Fruit fly (Drosophila melanogaster) whole organism, embryonic: ENCODE data around the gene SkpE.
A peak's percentile ranks its signal among the peaks of the same experiment; 100 is the strongest.

Experiments used
- BEAF-32 ChIP-seq: fragments of 200-800 bp; sonication (Bioruptor generic); optimal IDR thresholded peaks from 3 replicates; lab custom pipeline; 2017; ENCODE audit warnings: missing biosample characterization, missing genetic modification characterization, mild to moderate bottlenecking, moderate library complexity, missing genetic modification reagents
- Bdp1 ChIP-seq: fragments of 200-800 bp; sonication (Bioruptor generic); optimal IDR thresholded peaks from 3 replicates; lab custom pipeline; 2016; ENCODE audit warnings: missing biosample characterization, missing genetic modification characterization
- CG1024 ChIP-seq: fragments of 200-800 bp; sonication (Bioruptor generic); IDR thresholded peaks from 2 replicates; pipeline ENCODE4 v1.3.6; 2022; ENCODE audit warnings: missing biosample characterization, missing genetic modification characterization
- CG11093 ChIP-seq: fragments of 200-800 bp; sonication (Bioruptor generic); IDR thresholded peaks from 3 replicates; pipeline ENCODE4 v1.3.6; 2022; ENCODE audit warnings: missing biosample characterization, missing genetic modification characterization
- CG11247 ChIP-seq: fragments of 200-800 bp; sonication (Bioruptor generic); IDR thresholded peaks from 2 replicates; pipeline ENCODE4 v1.3.6; 2022; ENCODE audit warnings: missing biosample characterization, missing genetic modification characterization
- CG11456 ChIP-seq: fragments of 200-800 bp; sonication (Bioruptor generic); IDR thresholded peaks from 3 replicates; pipeline ENCODE4 v1.3.6; 2022; ENCODE audit warnings: missing biosample characterization, missing genetic modification characterization
- CG11504 ChIP-seq: fragments of 200-800 bp; sonication (Bioruptor generic); optimal IDR thresholded peaks from 3 replicates; lab custom pipeline; 2019; ENCODE audit warnings: missing biosample characterization, mild to moderate bottlenecking, missing genetic modification characterization, moderate library complexity
- CG11723 ChIP-seq: fragments of 200-800 bp; sonication (Bioruptor generic); optimal IDR thresholded peaks from 2 replicates; lab custom pipeline; 2017; ENCODE audit warnings: missing biosample characterization, mild to moderate bottlenecking, missing genetic modification characterization
- CG12104 ChIP-seq: fragments of 200-800 bp; sonication (Bioruptor generic); optimal IDR thresholded peaks from 3 replicates; lab custom pipeline; 2016; ENCODE audit warnings: missing biosample characterization, missing genetic modification characterization
- CG12236 ChIP-seq: fragments of 200-800 bp; sonication (Bioruptor generic); optimal IDR thresholded peaks from 2 replicates; lab custom pipeline; 2016; ENCODE audit warnings: missing biosample characterization, missing genetic modification characterization
- CG12659 ChIP-seq: fragments of 200-800 bp; sonication (Bioruptor generic); optimal IDR thresholded peaks from 3 replicates; lab custom pipeline; 2017; ENCODE audit warnings: mild to moderate bottlenecking, missing biosample characterization, missing genetic modification reagents, missing genetic modification characterization
- CG14050 ChIP-seq: fragments of 200-800 bp; sonication (Bioruptor generic); IDR thresholded peaks from 3 replicates; pipeline ENCODE4 v1.3.6; 2022; ENCODE audit warnings: missing biosample characterization, missing genetic modification characterization
- CG14441 ChIP-seq: fragments of 200-800 bp; sonication (Bioruptor generic); IDR thresholded peaks from 2 replicates; pipeline ENCODE4 v1.3.6; 2022; ENCODE audit warnings: missing biosample characterization, missing genetic modification characterization
- CG1647 ChIP-seq: fragments of 200-800 bp; sonication (Bioruptor generic); optimal IDR thresholded peaks from 3 replicates; lab custom pipeline; 2016; ENCODE audit warnings: missing biosample characterization, missing genetic modification characterization
- CG16779 ChIP-seq: fragments of 200-800 bp; sonication (Bioruptor generic); IDR thresholded peaks from 2 replicates; pipeline ENCODE4 v1.3.6; 2022; ENCODE audit warnings: missing biosample characterization, missing genetic modification characterization
- CG1792 ChIP-seq: fragments of 200-800 bp; sonication (Bioruptor generic); optimal IDR thresholded peaks from 2 replicates; lab custom pipeline; 2016; ENCODE audit warnings: missing biosample characterization, missing genetic modification characterization
- CG18011 ChIP-seq: fragments of 200-800 bp; sonication (Bioruptor generic); optimal IDR thresholded peaks from 2 replicates; lab custom pipeline; 2017; ENCODE audit warnings: missing biosample characterization, missing genetic modification characterization, mild to moderate bottlenecking, moderate library complexity, missing genotype
- CG18476 ChIP-seq: fragments of 200-800 bp; sonication (Bioruptor generic); optimal IDR thresholded peaks from 2 replicates; lab custom pipeline; 2016; ENCODE audit warnings: missing biosample characterization, mild to moderate bottlenecking, missing genetic modification characterization
- CG4424 ChIP-seq: fragments of 200-800 bp; sonication (Bioruptor generic); optimal IDR thresholded peaks from 3 replicates; lab custom pipeline; 2016; ENCODE audit warnings: missing biosample characterization, missing genetic modification characterization
- CG6272 ChIP-seq: fragments of 200-800 bp; sonication (Bioruptor generic); IDR thresholded peaks from 2 replicates; pipeline ENCODE4 v1.3.6; 2022; ENCODE audit warnings: missing biosample characterization, missing genetic modification characterization
- CG8359 ChIP-seq: fragments of 200-800 bp; sonication (Bioruptor generic); optimal IDR thresholded peaks from 2 replicates; lab custom pipeline; 2017; ENCODE audit warnings: missing biosample characterization, mild to moderate bottlenecking, missing genetic modification characterization, borderline replicate concordance
- CG8388 ChIP-seq: fragments of 200-800 bp; sonication (Bioruptor generic); optimal IDR thresholded peaks from 2 replicates; lab custom pipeline; 2019; ENCODE audit warnings: missing biosample characterization, mild to moderate bottlenecking, missing genetic modification characterization, moderate library complexity
- Dip3 ChIP-seq: fragments of 200-800 bp; sonication (Bioruptor generic); optimal IDR thresholded peaks from 3 replicates; lab custom pipeline; 2016; ENCODE audit warnings: missing biosample characterization, missing genetic modification characterization
- ERR ChIP-seq: fragments of 200-800 bp; sonication (Bioruptor generic); optimal IDR thresholded peaks from 2 replicates; lab custom pipeline; 2016; ENCODE audit warnings: missing biosample characterization, missing genetic modification characterization
- HHEX ChIP-seq: fragments of 200-800 bp; sonication (Bioruptor generic); optimal IDR thresholded peaks from 3 replicates; lab custom pipeline; 2017; ENCODE audit warnings: missing biosample characterization, mild to moderate bottlenecking, missing genetic modification characterization, missing genetic modification reagents
- HLH54F ChIP-seq: fragments of 200-800 bp; sonication (Bioruptor generic); optimal IDR thresholded peaks from 3 replicates; lab custom pipeline; 2016; ENCODE audit warnings: missing biosample characterization, missing genetic modification characterization
- Hmr ChIP-seq: fragments of 200-800 bp; sonication (Bioruptor generic); optimal IDR thresholded peaks from 3 replicates; lab custom pipeline; 2017; ENCODE audit warnings: mild to moderate bottlenecking, missing biosample characterization, missing genetic modification reagents, missing genetic modification characterization
- Kr ChIP-seq: fragments of 200-800 bp; sonication (Bioruptor generic); optimal IDR thresholded peaks from 2 replicates; lab custom pipeline; 2017; ENCODE audit warnings: missing biosample characterization, mild to moderate bottlenecking, missing genetic modification characterization
- Lim3 ChIP-seq: fragments of 200-800 bp; sonication (Bioruptor generic); IDR thresholded peaks from 2 replicates; pipeline ENCODE4 v1.3.6; 2022; ENCODE audit warnings: missing biosample characterization, missing genetic modification characterization
- NfI ChIP-seq: fragments of 200-800 bp; sonication (Bioruptor generic); optimal IDR thresholded peaks from 3 replicates; lab custom pipeline; 2018; ENCODE audit warnings: missing biosample characterization, mild to moderate bottlenecking, missing genetic modification characterization, moderate library complexity
- Opbp ChIP-seq: fragments of 200-800 bp; sonication (Bioruptor generic); IDR thresholded peaks from 3 replicates; pipeline ENCODE4 v1.3.6; 2022; ENCODE audit warnings: missing biosample characterization, missing genetic modification characterization; ENCODE audit not compliant: partially characterized antibody
- Ravus ChIP-seq: fragments of 200-800 bp; sonication (Bioruptor generic); IDR thresholded peaks from 2 replicates; pipeline ENCODE4 v1.3.6; 2022; ENCODE audit warnings: missing biosample characterization, missing genetic modification characterization
- Spps ChIP-seq: fragments of 200-800 bp; sonication (Bioruptor generic); optimal IDR thresholded peaks from 2 replicates; lab custom pipeline; 2018; ENCODE audit warnings: missing biosample characterization, mild to moderate bottlenecking, missing genetic modification characterization
- TFAM ChIP-seq: fragments of 200-800 bp; sonication (Bioruptor generic); optimal IDR thresholded peaks from 2 replicates; lab custom pipeline; 2017; ENCODE audit warnings: missing biosample characterization, missing genetic modification characterization, inconsistent platforms
- ap ChIP-seq: fragments of 200-800 bp; sonication (Bioruptor generic); IDR thresholded peaks from 2 replicates; pipeline ENCODE4 v1.3.6; 2022; ENCODE audit warnings: missing biosample characterization, missing genetic modification characterization
- ara ChIP-seq: fragments of 200-800 bp; sonication (Bioruptor generic); IDR thresholded peaks from 2 replicates; pipeline ENCODE4 v1.3.6; 2022; ENCODE audit warnings: missing biosample characterization, missing genetic modification characterization
- bigmax ChIP-seq: fragments of 200-800 bp; sonication (Bioruptor generic); optimal IDR thresholded peaks from 2 replicates; lab custom pipeline; 2018; ENCODE audit warnings: missing biosample characterization, mild to moderate bottlenecking, missing genetic modification characterization
- chn ChIP-seq: fragments of 200-800 bp; sonication (Bioruptor generic); optimal IDR thresholded peaks from 2 replicates; lab custom pipeline; 2016; ENCODE audit warnings: missing biosample characterization, missing genetic modification characterization
- crol ChIP-seq: fragments of 200-800 bp; sonication (Bioruptor generic); IDR thresholded peaks from 2 replicates; pipeline ENCODE4 v1.3.6; 2022; ENCODE audit warnings: missing biosample characterization, missing genetic modification characterization
- dmrt11E ChIP-seq: fragments of 200-800 bp; sonication (Bioruptor generic); optimal IDR thresholded peaks from 3 replicates; lab custom pipeline; 2018; ENCODE audit warnings: missing biosample characterization, mild to moderate bottlenecking, missing genetic modification characterization, moderate library complexity
- fru ChIP-seq: fragments of >200 bp; optimal IDR thresholded peaks from 2 replicates; lab custom pipeline; 2017
- ftz-f1 ChIP-seq: fragments of 200-800 bp; sonication (Bioruptor generic); optimal IDR thresholded peaks from 2 replicates; lab custom pipeline; 2016; ENCODE audit warnings: missing biosample characterization, missing genetic modification characterization
- gcm ChIP-seq: fragments of 200-800 bp; sonication (Bioruptor generic); optimal IDR thresholded peaks from 2 replicates; lab custom pipeline; 2019; ENCODE audit warnings: missing biosample characterization, mild to moderate bottlenecking, missing genetic modification characterization, moderate library complexity
- grau ChIP-seq: fragments of 200-800 bp; optimal IDR thresholded peaks from 3 replicates; lab custom pipeline; 2019; ENCODE audit warnings: missing biosample characterization, mild to moderate bottlenecking, missing genetic modification characterization, moderate library complexity
- hbn ChIP-seq: fragments of 200-800 bp; sonication (Bioruptor generic); IDR thresholded peaks from 2 replicates; pipeline ENCODE4 v1.3.6; 2022; ENCODE audit warnings: missing biosample characterization, missing genetic modification characterization; ENCODE audit not compliant: partially characterized antibody
- mam ChIP-seq: fragments of 200-800 bp; sonication (Bioruptor generic); optimal IDR thresholded peaks from 3 replicates; lab custom pipeline; 2016; ENCODE audit warnings: missing biosample characterization, missing genetic modification characterization
- onecut ChIP-seq: fragments of 200-800 bp; sonication (Bioruptor generic); IDR thresholded peaks from 2 replicates; pipeline ENCODE4 v1.3.6; 2022; ENCODE audit warnings: missing biosample characterization, missing genetic modification characterization
- pnt ChIP-seq: fragments of 200-800 bp; sonication (Bioruptor generic); optimal IDR thresholded peaks from 3 replicates; lab custom pipeline; 2016; ENCODE audit warnings: missing biosample characterization, missing genetic modification characterization
- sqz ChIP-seq: fragments of 200-800 bp; sonication (Bioruptor generic); optimal IDR thresholded peaks from 3 replicates; lab custom pipeline; 2018; ENCODE audit warnings: missing biosample characterization, mild to moderate bottlenecking, missing genetic modification characterization
- vvl ChIP-seq: fragments of 200-800 bp; sonication (Bioruptor generic); IDR thresholded peaks from 2 replicates; pipeline ENCODE4 v1.3.6; 2022; ENCODE audit warnings: missing biosample characterization, missing genetic modification characterization
- zfh1 ChIP-seq: fragments of 200-800 bp; sonication (Bioruptor generic); IDR thresholded peaks from 3 replicates; pipeline ENCODE4 v1.3.6; 2022; ENCODE audit warnings: missing biosample characterization, missing genetic modification characterization

SkpE gene

dm6 chrX:19848342-19848793, 24.5 kb upstream of the SkpE start (continued):
- TF ChIP-seq Hmr (GFP tag; lab: Kevin White, UChicago) (peak; percentile 65), sqz (GFP tag; lab: Kevin White, UChicago) (no peak), CG11456 (GFP tag; lab: Robert Waterston, UW) (peak; percentile 85), BEAF-32 (GFP tag; lab: Kevin White, UChicago) (peak; percentile 33), gcm (GFP tag; lab: Kevin White, UChicago) (peak; percentile 40), CG12104 (peak; percentile 44), HHEX (GFP tag; lab: Kevin White, UChicago) (peak; percentile 57), CG8359 (GFP tag; lab: Kevin White, UChicago) (peak; percentile 42), CG1792 (GFP tag; lab: Kevin White, UChicago) (peak; percentile 55), CG16779 (GFP tag; lab: Robert Waterston, UW) (peak; percentile 33; the same call in 1 of the 2 replicates), Lim3 (GFP tag; lab: Robert Waterston, UW) (no peak), CG11504 (tag; lab: Kevin White, UChicago) (peak; percentile 74), dmrt11E (peak; percentile 53), Opbp (GFP tag; lab: Robert Waterston, UW) (peak; percentile 60), vvl (GFP tag; lab: Robert Waterston, UW) (peak; percentile 87), CG12659 (GFP tag; lab: Kevin White, UChicago) (peak; percentile 76), bigmax (no peak), ftz-f1 (GFP tag; lab: Kevin White, UChicago) (peak; percentile 41), onecut (GFP tag; lab: Robert Waterston, UW) (no peak; the same call in none of the 2 replicates), ara (peak; percentile 25; the same call in 1 of the 2 replicates), HLH54F (GFP tag; lab: Kevin White, UChicago) (peak; percentile 79), CG8388 (peak; percentile 55), Dip3 (GFP tag; lab: Kevin White, UChicago) (peak; percentile 60), crol (GFP tag; lab: Robert Waterston, UW) (peak; percentile 54), hbn (peak; percentile 18; the same call in 1 of the 2 replicates), CG4424 (GFP tag; lab: Kevin White, UChicago) (peak; percentile 65), ERR (peak; percentile 67), CG1024 (GFP tag; lab: Robert Waterston, UW) (peak; percentile 54), CG18011 (peak; percentile 37), CG11723 (GFP tag; lab: Kevin White, UChicago) (peak; percentile 43), CG6272 (GFP tag; lab: Robert Waterston, UW) (peak; percentile 52), Kr (no peak), CG12236 (peak; percentile 48), NfI (peak; percentile 74), zfh1 (GFP tag; lab: Robert Waterston, UW) (peak; percentile 83), CG1647 (GFP tag; lab: Kevin White, UChicago) (peak; percentile 71), CG11247 (GFP tag; lab: Robert Waterston, UW) (peak; percentile 64), chn (GFP tag; lab: Kevin White, UChicago) (peak; percentile 82), Spps (tag; lab: Kevin White, UChicago) (peak; percentile 34), fru (lab: Kevin White, UChicago) (no peak), CG18476 (GFP tag; lab: Kevin White, UChicago) (peak; percentile 64), Ravus (GFP tag; lab: Robert Waterston, UW) (no peak; the same call in 1 of the 2 replicates), pnt (GFP tag; lab: Kevin White, UChicago) (peak; percentile 75), Bdp1 (GFP tag; lab: Kevin White, UChicago) (peak; percentile 60), CG11093 (peak; percentile 60; the same call in 1 of the 3 replicates), CG14050 (GFP tag; lab: Robert Waterston, UW) (peak; percentile 68; the same call in 2 of the 3 replicates), grau (tag; lab: Kevin White, UChicago) (peak; percentile 65), mam (GFP tag; lab: Kevin White, UChicago) (peak; percentile 80), ap (peak; percentile 57), TFAM (no peak), CG14441 (GFP tag; lab: Robert Waterston, UW) (peak; percentile 80)
